Worm (Caenorhabditis elegans): ENCODE data around the gene C33C12.7.
"Not testable (repeated sequence)": the region's sequence is repeated elsewhere in the genome, so short reads cannot be mapped to it uniquely, and the experiment has no call there.

C33C12.7 gene

ce11 chrII:2168374-2168773, 6.9 kb downstream of the C33C12.7 start, which contains the start of gene fbxb-38:
Gene fbxb-38 (minus strand): TSS chrII:2168763.
- TF ChIP-seq aly-1 (tag; optimal IDR thresholded peaks at IDR 0.05) (no peak), B0310.2 (tag; optimal IDR thresholded peaks at IDR 0.05) (no peak), tra-4 (tag; optimal IDR thresholded peaks at IDR 0.05) (no peak), scrt-1 (GFP tag; IDR thresholded peaks at IDR 0.05) (no peak), ets-7 (tag; optimal IDR thresholded peaks at IDR 0.05) (no peak), flt-1 (GFP tag; IDR thresholded peaks at IDR 0.05) (no peak), tbx-11 (GFP tag; IDR thresholded peaks at IDR 0.05) (no peak), F13C5.2 (tag; optimal IDR thresholded peaks at IDR 0.05) (no peak), pes-1 (GFP tag; IDR thresholded peaks at IDR 0.05) (no peak), hnd-1 (tag; optimal IDR thresholded peaks at IDR 0.05) (no peak), sea-1 (GFP tag; conservative IDR thresholded peaks at IDR 0.05) (no peak), ama-1 (optimal IDR thresholded peaks at IDR 0.05) (no peak), hmg-4 (GFP tag; optimal IDR thresholded peaks at IDR 0.05) (no peak)

- TF ChIP-seq F13C5.2 (tag; optimal IDR thresholded peaks at IDR 0.05) (no peak), tbx-11 (GFP tag; IDR thresholded peaks at IDR 0.05) (no peak), ama-1 (optimal IDR thresholded peaks at IDR 0.05) (no peak), hmg-4 (GFP tag; optimal IDR thresholded peaks at IDR 0.05) (no peak), hnd-1 (tag; optimal IDR thresholded peaks at IDR 0.05) (no peak), tbx-37 (GFP tag; conservative IDR thresholded peaks at IDR 0.05) (no peak), hmbx-1 (tag; optimal IDR thresholded peaks at IDR 0.05) (no peak)
These were observed 8.9 kb downstream of the C33C12.7 start, which contains the start of gene C33C12.4 for ce11 chrII:2166376-2166775. Gene C33C12.4 (minus strand): TSS chrII:2166476.

- not testable (repeated sequence) for TF ChIP-seq B0310.2 (tag; optimal IDR thresholded peaks at IDR 0.05); ceh-36 (tag; optimal IDR thresholded peaks at IDR 0.05); hmg-4 (GFP tag; optimal IDR thresholded peaks at IDR 0.05)
These were observed 11.8 kb downstream of the C33C12.7 start, which contains the start of gene C33C12.11 for ce11 chrII:2163370-2163882. Gene C33C12.11 (minus strand): TSS chrII:2163832.

ce11 chrII:2153708-2154107, 21.6 kb downstream of the C33C12.7 start, which contains the start of gene math-18:
Gene math-18 (plus strand): TSS chrII:2154008.
- not testable (repeated sequence) for TF ChIP-seq ceh-13 (GFP tag; optimal IDR thresholded peaks at IDR 0.05); hnd-1 (tag; optimal IDR thresholded peaks at IDR 0.05); tbx-37 (GFP tag; conservative IDR thresholded peaks at IDR 0.05)

- no peak for TF ChIP-seq tbx-37 (GFP tag; conservative IDR thresholded peaks at IDR 0.05)
- TF ChIP-seq tbx-11 (GFP tag; IDR thresholded peaks at IDR 0.05) = no peak
- no peak for TF ChIP-seq aly-1 (tag; optimal IDR thresholded peaks at IDR 0.05)
- no peak for TF ChIP-seq hmbx-1 (tag; optimal IDR thresholded peaks at IDR 0.05)
- TF ChIP-seq B0310.2 (tag; optimal IDR thresholded peaks at IDR 0.05) = no peak
- TF ChIP-seq flt-1 (GFP tag; IDR thresholded peaks at IDR 0.05) = no peak
- TF ChIP-seq pes-1 (GFP tag; IDR thresholded peaks at IDR 0.05) = no peak
- TF ChIP-seq ceh-36 (tag; optimal IDR thresholded peaks at IDR 0.05) = no peak
- no peak for TF ChIP-seq ets-7 (tag; optimal IDR thresholded peaks at IDR 0.05)
- TF ChIP-seq F13C5.2 (tag; optimal IDR thresholded peaks at IDR 0.05) = no peak
These were observed 22.8 kb downstream of the C33C12.7 start for ce11 chrII:2152455-2152854.

ce11 chrII:2150485-2150985, 24.7 kb downstream of the C33C12.7 start, which contains the start of the genes C40A11.7 and C40A11.8:
Gene C40A11.7 (minus strand): TSS chrII:2150585.
Gene C40A11.8 (minus strand): TSS chrII:2150935.
- TF ChIP-seq sea-1 (GFP tag; conservative IDR thresholded peaks at IDR 0.05) = no peak
- TF ChIP-seq hnd-1 (tag; optimal IDR thresholded peaks at IDR 0.05) = no peak
- no peak for TF ChIP-seq hmbx-1 (tag; optimal IDR thresholded peaks at IDR 0.05)
- no peak for TF ChIP-seq ceh-36 (tag; optimal IDR thresholded peaks at IDR 0.05)
- no peak for TF ChIP-seq B0310.2 (tag; optimal IDR thresholded peaks at IDR 0.05)
- TF ChIP-seq tra-4 (tag; optimal IDR thresholded peaks at IDR 0.05) = no peak
- no peak for TF ChIP-seq ama-1 (optimal IDR thresholded peaks at IDR 0.05)
- TF ChIP-seq pes-1 (GFP tag; IDR thresholded peaks at IDR 0.05) = no peak
- TF ChIP-seq F13C5.2 (tag; optimal IDR thresholded peaks at IDR 0.05) = no peak
- no peak for TF ChIP-seq hmg-4 (GFP tag; optimal IDR thresholded peaks at IDR 0.05)

ce11 chrII:2146900-2147375, 28.3 kb downstream of the C33C12.7 start, which contains the start of gene C40A11.2:
Gene C40A11.2 (plus strand): TSS chrII:2146950.
- TF ChIP-seq hmbx-1 (tag; optimal IDR thresholded peaks at IDR 0.05) (no peak), ceh-13 (GFP tag; optimal IDR thresholded peaks at IDR 0.05) (no peak), B0310.2 (tag; optimal IDR thresholded peaks at IDR 0.05) (no peak), tbx-37 (GFP tag; conservative IDR thresholded peaks at IDR 0.05) (no peak), F13C5.2 (tag; optimal IDR thresholded peaks at IDR 0.05) (no peak), pes-1 (GFP tag; IDR thresholded peaks at IDR 0.05) (no peak), scrt-1 (GFP tag; IDR thresholded peaks at IDR 0.05) (no peak), hnd-1 (tag; optimal IDR thresholded peaks at IDR 0.05) (no peak), tra-4 (tag; optimal IDR thresholded peaks at IDR 0.05) (no peak), sea-1 (GFP tag; conservative IDR thresholded peaks at IDR 0.05) (no peak), tbx-11 (GFP tag; IDR thresholded peaks at IDR 0.05) (no peak), aly-1 (tag; optimal IDR thresholded peaks at IDR 0.05) (no peak), hmg-4 (GFP tag; optimal IDR thresholded peaks at IDR 0.05) (no peak), flt-1 (GFP tag; IDR thresholded peaks at IDR 0.05) (no peak), ceh-36 (tag; optimal IDR thresholded peaks at IDR 0.05) (no peak), ets-7 (tag; optimal IDR thresholded peaks at IDR 0.05) (no peak)

ce11 chrII:2145566-2145965, 29.7 kb downstream of the C33C12.7 start, which contains the start of gene C40A11.6:
Gene C40A11.6 (minus strand): TSS chrII:2145666.
- no peak for TF ChIP-seq hmg-4 (GFP tag; optimal IDR thresholded peaks at IDR 0.05)
- no peak for TF ChIP-seq scrt-1 (GFP tag; IDR thresholded peaks at IDR 0.05)
- no peak for TF ChIP-seq hnd-1 (tag; optimal IDR thresholded peaks at IDR 0.05)
- TF ChIP-seq aly-1 (tag; optimal IDR thresholded peaks at IDR 0.05) = no peak
- TF ChIP-seq ceh-13 (GFP tag; optimal IDR thresholded peaks at IDR 0.05) = no peak
- no peak for TF ChIP-seq B0310.2 (tag; optimal IDR thresholded peaks at IDR 0.05)
- no peak for TF ChIP-seq flt-1 (GFP tag; IDR thresholded peaks at IDR 0.05)
- no peak for TF ChIP-seq hmbx-1 (tag; optimal IDR thresholded peaks at IDR 0.05)
- no peak for TF ChIP-seq ceh-36 (tag; optimal IDR thresholded peaks at IDR 0.05)
- TF ChIP-seq tra-4 (tag; optimal IDR thresholded peaks at IDR 0.05) = no peak
- TF ChIP-seq ama-1 (optimal IDR thresholded peaks at IDR 0.05) = no peak
- TF ChIP-seq pes-1 (GFP tag; IDR thresholded peaks at IDR 0.05) = no peak
- TF ChIP-seq tbx-11 (GFP tag; IDR thresholded peaks at IDR 0.05) = no peak
- TF ChIP-seq tbx-37 (GFP tag; conservative IDR thresholded peaks at IDR 0.05) = no peak
- TF ChIP-seq F13C5.2 (tag; optimal IDR thresholded peaks at IDR 0.05) = no peak
- TF ChIP-seq ets-7 (tag; optimal IDR thresholded peaks at IDR 0.05) = no peak
- TF ChIP-seq sea-1 (GFP tag; conservative IDR thresholded peaks at IDR 0.05) = no peak
